Fruit fly (Drosophila melanogaster) whole organism, wandering third instar larva: Measurements from ENCODE around the gene CG3841.

ENCODE experiments used
- CG32264 ChIP-seq: fragments of 200-800 bp; sonication (Bioruptor generic); optimal IDR thresholded peaks from 2 replicates; lab custom pipeline; 2016; ENCODE audit warnings: missing biosample characterization, missing genetic modification characterization
- CrebA ChIP-seq: fragments of 200-800 bp; sonication (Bioruptor generic); optimal IDR thresholded peaks from 2 replicates; lab custom pipeline; 2016; ENCODE audit warnings: missing biosample characterization, mild to moderate bottlenecking, missing genetic modification characterization, borderline replicate concordance
- Dfd ChIP-seq: fragments of >200 bp; optimal IDR thresholded peaks from 2 replicates; lab custom pipeline; 2017; ENCODE audit warnings: missing biosample characterization, missing genetic modification characterization
- Dif ChIP-seq: fragments of 200-275, 200-300 bp; sonication (Bioruptor generic); optimal IDR thresholded peaks from 2 replicates; lab custom pipeline; 2018; ENCODE audit warnings: missing biosample characterization, missing genetic modification characterization; ENCODE audit not compliant: partially characterized antibody
- GATAd ChIP-seq: sonication (Bioruptor generic); optimal IDR thresholded peaks from 2 replicates; lab custom pipeline; 2016; ENCODE audit warnings: missing biosample characterization, missing genetic modification characterization
- Hnf4 ChIP-seq: fragments of 200-800 bp; sonication (Bioruptor generic); optimal IDR thresholded peaks from 2 replicates; lab custom pipeline; 2016; ENCODE audit warnings: missing biosample characterization, mild to moderate bottlenecking, missing genetic modification characterization
- Hr83 ChIP-seq: fragments of 200-300 bp; sonication (Bioruptor generic); optimal IDR thresholded peaks from 2 replicates; lab custom pipeline; 2016; ENCODE audit warnings: missing biosample characterization, mild to moderate bottlenecking, missing genetic modification characterization, moderate library complexity; ENCODE audit not compliant: poor library complexity, severe bottlenecking
- Jra ChIP-seq: sonication (Bioruptor generic); optimal IDR thresholded peaks from 2 replicates; lab custom pipeline; 2016; ENCODE audit warnings: missing biosample characterization, missing genetic modification characterization
- Mio ChIP-seq: sonication (Bioruptor generic); optimal IDR thresholded peaks from 2 replicates; lab custom pipeline; 2016; ENCODE audit warnings: missing biosample characterization, missing genetic modification characterization
- N ChIP-seq: fragments of >200 bp; optimal IDR thresholded peaks from 2 replicates; lab custom pipeline; 2018; ENCODE audit warnings: missing biosample characterization, missing external identifiers, missing genetic modification characterization
- OdsH ChIP-seq: fragments of 200-800 bp; sonication (Bioruptor generic); optimal IDR thresholded peaks from 2 replicates; lab custom pipeline; 2016; ENCODE audit warnings: missing biosample characterization, mild to moderate bottlenecking, missing genetic modification characterization
- Rel ChIP-seq, 2 experiments: fragments of 200-800 bp; sonication (Bioruptor generic) in 1 of 2; optimal IDR thresholded peaks; 2 replicates in 1 of 2; 3 replicates in 1 of 2; lab custom pipeline; 2016 to 2019; ENCODE audit warnings: mild to moderate bottlenecking in 2 of 2, missing biosample characterization in 2 of 2, missing genetic modification characterization in 2 of 2, moderate library complexity in 1 of 2
- Sp1 ChIP-seq: fragments of 200-800 bp; sonication (Bioruptor generic); optimal IDR thresholded peaks from 3 replicates; lab custom pipeline; 2019; ENCODE audit warnings: missing biosample characterization, mild to moderate bottlenecking, missing genetic modification characterization, moderate library complexity
- Vsx2 ChIP-seq: fragments of 200-300, 225-300 bp; sonication (Bioruptor generic); optimal IDR thresholded peaks from 2 replicates; lab custom pipeline; 2018; ENCODE audit warnings: missing biosample characterization, missing genetic modification characterization; ENCODE audit not compliant: partially characterized antibody
- br ChIP-seq: fragments of 200-800 bp; sonication (Bioruptor generic); optimal IDR thresholded peaks from 2 replicates; lab custom pipeline; 2016; ENCODE audit warnings: missing biosample characterization, missing genetic modification characterization
- dl ChIP-seq, 2 experiments: fragments of 175-275, 200-275 bp in 1 of 2; fragments of 200-275 bp in 1 of 2; sonication (Bioruptor generic); optimal IDR thresholded peaks; lab custom pipeline; 2018; ENCODE audit warnings: mild to moderate bottlenecking in 2 of 2, missing biosample characterization in 2 of 2, missing genetic modification characterization in 2 of 2, moderate library complexity in 2 of 2; ENCODE audit not compliant: partially characterized antibody in 2 of 2, insufficient read depth in 1 of 2
- dmrt93B ChIP-seq: fragments of 200-800 bp; sonication (Bioruptor generic); optimal IDR thresholded peaks from 2 replicates; lab custom pipeline; 2018; ENCODE audit warnings: missing biosample characterization, mild to moderate bottlenecking, missing genetic modification characterization
- dsf ChIP-seq: sonication (Bioruptor generic); optimal IDR thresholded peaks from 2 replicates; lab custom pipeline; 2016; ENCODE audit warnings: missing biosample characterization, missing genetic modification characterization, borderline replicate concordance
- ey ChIP-seq: fragments of 200-800 bp; sonication (Bioruptor generic); optimal IDR thresholded peaks from 2 replicates; lab custom pipeline; 2016; ENCODE audit warnings: missing biosample characterization, missing genetic modification characterization
- foxo ChIP-seq, 2 experiments: fragments of 200-800 bp; sonication (Bioruptor generic); optimal IDR thresholded peaks; 2 replicates in 1 of 2; 3 replicates in 1 of 2; lab custom pipeline; 2016 to 2017; ENCODE audit warnings: missing biosample characterization in 2 of 2, missing genetic modification characterization in 2 of 2
- fru ChIP-seq: fragments of 200-800 bp; sonication (Bioruptor generic); optimal IDR thresholded peaks from 3 replicates; lab custom pipeline; 2016; ENCODE audit warnings: missing biosample characterization, mild to moderate bottlenecking, missing genetic modification characterization
- h ChIP-seq: fragments of 200-800 bp; sonication (Bioruptor generic); optimal IDR thresholded peaks from 3 replicates; lab custom pipeline; 2016; ENCODE audit warnings: missing biosample characterization, mild to moderate bottlenecking, missing genetic modification characterization
- lola ChIP-seq: fragments of >200 bp; optimal IDR thresholded peaks from 2 replicates; lab custom pipeline; 2017; ENCODE audit warnings: missing biosample characterization, missing genetic modification characterization
- pan ChIP-seq: fragments of >200 bp; optimal IDR thresholded peaks from 2 replicates; lab custom pipeline; 2017
- sage ChIP-seq: fragments of 200-800 bp; sonication (Bioruptor generic); optimal IDR thresholded peaks from 2 replicates; lab custom pipeline; 2016; ENCODE audit warnings: missing biosample characterization, mild to moderate bottlenecking, missing genetic modification characterization
- sv ChIP-seq: fragments of 200-800 bp; sonication (Bioruptor generic); optimal IDR thresholded peaks from 3 replicates; lab custom pipeline; 2016; ENCODE audit warnings: missing biosample characterization, missing genetic modification characterization
- tai ChIP-seq: sonication (Bioruptor generic); optimal IDR thresholded peaks from 2 replicates; lab custom pipeline; 2016; ENCODE audit warnings: missing biosample characterization, missing genetic modification characterization
- woc ChIP-seq: sonication (Bioruptor generic); optimal IDR thresholded peaks from 2 replicates; lab custom pipeline; 2016; ENCODE audit warnings: missing biosample characterization, mild to moderate bottlenecking, missing genetic modification characterization

CG3841 gene

DNA sequence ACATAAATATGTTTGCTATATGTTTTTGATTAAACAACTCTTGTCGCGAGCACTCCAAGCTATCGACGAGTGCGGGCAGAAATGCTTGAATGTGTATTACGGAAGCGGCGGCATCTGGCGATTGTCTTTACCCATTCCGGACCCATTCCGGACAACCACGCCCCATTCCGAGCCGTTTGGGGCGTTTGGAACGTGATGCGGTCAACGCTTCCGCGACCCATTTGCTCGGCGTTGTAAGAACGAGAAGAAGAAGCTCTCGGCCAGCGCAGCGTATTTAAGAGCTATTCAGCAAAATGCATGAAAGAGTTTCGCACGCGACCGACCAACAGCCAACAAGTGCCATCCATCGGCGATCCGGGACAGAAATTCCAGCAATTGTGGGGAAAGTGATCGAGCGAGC, 43.8 kb upstream of the CG3841 start, which contains the start of gene CG13114:
TSS of gene CG13114 (plus strand) at position 301 of the 400 bp plus-strand sequence.
- TF ChIP-seq dmrt93B (GFP tag; lab: Kevin White, UChicago) (no peak), Dfd (GFP tag; lab: Kevin White, UChicago) (no peak), foxo (GFP tag; optimal IDR thresholded peaks at IDR 0.05; lab: Kevin White, UChicago) (no peak), dl (GFP tag; optimal IDR thresholded peaks at IDR 0.05; lab: Kevin White, UChicago; ENCODE audit: insufficient read depth in 1 of 2, partially characterized antibody in 2 of 2) (no peak), CG32264 (GFP tag; lab: Kevin White, UChicago) (no peak)

DNA sequence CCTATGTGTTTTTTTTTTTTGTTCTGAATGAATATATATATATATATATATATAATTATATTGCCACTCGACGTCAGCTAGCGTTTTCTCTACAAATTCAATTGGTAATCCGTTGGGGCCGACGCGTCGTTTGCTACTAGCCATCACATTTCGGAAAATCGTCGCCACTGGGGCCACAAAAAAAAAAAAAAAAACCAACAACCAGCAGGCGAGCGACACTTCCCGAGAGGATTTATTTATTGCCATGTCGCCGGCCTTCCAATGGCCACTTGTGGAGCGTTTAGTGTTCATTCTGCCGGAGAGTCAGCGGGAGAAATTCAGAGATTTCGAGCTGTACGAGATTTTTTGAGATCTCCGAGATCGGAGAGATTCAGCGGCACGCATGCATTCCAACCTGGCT, 38.4 kb upstream of the CG3841 start:
- TF ChIP-seq sage (GFP tag; lab: Kevin White, UChicago) (no peak), Jra (GFP tag; lab: Kevin White, UChicago) (no peak), Hr83 (GFP tag; lab: Kevin White, UChicago) (no peak), ey (GFP tag; lab: Kevin White, UChicago) (no peak), h (no peak), dmrt93B (GFP tag; lab: Kevin White, UChicago) (no peak), Rel (GFP tag; optimal IDR thresholded peaks at IDR 0.05; lab: Kevin White, UChicago) (no peak), Rel (tag; optimal IDR thresholded peaks at IDR 0.05; lab: Kevin White, UChicago) (no peak), lola (GFP tag; lab: Kevin White, UChicago) (no peak), OdsH (GFP tag; lab: Kevin White, UChicago) (no peak), dl (GFP tag; optimal IDR thresholded peaks at IDR 0.05; lab: Kevin White, UChicago; ENCODE audit: insufficient read depth in 1 of 2, partially characterized antibody in 2 of 2) (no peak), foxo (GFP tag; optimal IDR thresholded peaks at IDR 0.05; lab: Kevin White, UChicago) (no peak), CrebA (GFP tag; lab: Kevin White, UChicago) (no peak), Vsx2 (GFP tag; lab: Kevin White, UChicago) (no peak), GATAd (GFP tag; lab: Kevin White, UChicago) (no peak), N (no peak)

DNA sequence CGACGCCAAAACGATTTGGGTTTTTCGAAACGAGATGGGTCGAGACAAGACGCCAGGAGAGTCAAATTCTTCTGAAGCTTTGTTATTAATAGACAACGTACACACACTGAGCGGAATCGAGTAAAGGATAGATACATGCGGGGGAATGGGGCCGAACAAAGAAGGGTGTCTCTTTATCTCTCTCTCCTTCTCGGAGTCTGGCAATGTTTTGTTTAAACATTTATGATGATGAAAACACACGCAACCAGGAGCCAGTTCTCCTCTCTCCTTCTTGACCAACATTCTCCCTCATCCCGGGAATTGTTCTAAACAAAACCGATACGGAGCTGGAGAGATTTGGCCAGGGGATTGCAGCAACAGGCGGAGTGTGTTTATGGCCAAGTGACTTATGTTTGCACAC, 31.4 kb upstream of the CG3841 start:
- no peak for TF ChIP-seq Hr83 (GFP tag; lab: Kevin White, UChicago)
- no peak for TF ChIP-seq h
- no peak for TF ChIP-seq CrebA (GFP tag; lab: Kevin White, UChicago)
- no peak for TF ChIP-seq woc (GFP tag; lab: Kevin White, UChicago)
- TF ChIP-seq pan (lab: Kevin White, UChicago) = no peak
- TF ChIP-seq Dfd (GFP tag; lab: Kevin White, UChicago) = no peak
- no peak for TF ChIP-seq ey (GFP tag; lab: Kevin White, UChicago)
- TF ChIP-seq tai (GFP tag; lab: Kevin White, UChicago) = no peak
- TF ChIP-seq CG32264 (GFP tag; lab: Kevin White, UChicago) = no peak
- no peak for TF ChIP-seq fru (GFP tag; lab: Kevin White, UChicago)
- no peak for TF ChIP-seq sv

DNA sequence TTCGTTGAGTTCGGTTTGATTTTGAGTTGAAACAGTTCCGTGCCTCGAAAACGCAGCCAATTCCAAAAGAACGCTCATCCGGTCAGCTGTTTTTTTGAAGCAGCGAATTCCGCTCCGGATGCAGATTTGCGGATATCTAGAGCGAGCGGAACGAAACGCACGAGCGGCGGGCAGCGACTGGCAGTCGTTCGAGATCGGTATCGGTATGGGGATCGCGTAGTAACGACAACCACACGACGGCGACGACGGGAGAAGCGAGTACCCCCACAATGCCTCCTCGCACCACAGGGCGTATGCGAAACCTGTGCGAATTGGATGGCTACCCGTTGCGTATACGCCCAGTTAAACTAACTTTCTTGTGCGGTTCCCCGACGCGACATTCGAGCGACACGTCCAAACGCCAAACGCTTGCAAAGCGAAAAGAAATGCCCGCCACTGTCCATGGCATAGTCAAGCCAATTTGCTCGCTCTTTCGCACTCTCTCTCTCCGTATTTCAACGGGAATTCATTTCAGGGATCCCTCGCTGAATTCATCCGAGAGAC, 29.2 kb upstream of the CG3841 start:
- TF ChIP-seq CG32264 (GFP tag; lab: Kevin White, UChicago) (no peak), Rel (GFP tag; optimal IDR thresholded peaks at IDR 0.05; lab: Kevin White, UChicago) (no peak), Rel (tag; optimal IDR thresholded peaks at IDR 0.05; lab: Kevin White, UChicago) (no peak), Jra (GFP tag; lab: Kevin White, UChicago) (no peak), Sp1 (no peak), dl (GFP tag; optimal IDR thresholded peaks at IDR 0.05; lab: Kevin White, UChicago; ENCODE audit: insufficient read depth in 1 of 2, partially characterized antibody in 2 of 2) (no peak)

DNA sequence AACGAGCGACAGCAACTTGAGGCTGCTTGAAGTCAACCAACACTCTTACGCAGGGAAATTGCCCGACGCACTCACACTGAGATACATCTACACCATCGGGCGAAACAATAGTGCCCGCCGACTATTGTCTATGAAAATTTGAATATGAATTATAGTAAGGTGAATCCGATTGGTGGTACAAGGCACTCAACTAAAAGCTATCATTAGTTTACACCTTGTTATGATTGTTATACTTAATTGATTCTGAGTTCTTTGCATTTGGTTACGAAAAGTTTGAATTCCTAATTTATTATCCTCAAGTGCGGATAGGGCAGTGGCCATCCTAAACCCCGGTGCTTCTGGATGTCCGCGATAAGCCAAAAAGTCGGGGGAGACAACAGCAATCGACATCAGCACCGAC, 26.6 kb upstream of the CG3841 start:
- TF ChIP-seq Hnf4 (GFP tag; lab: Kevin White, UChicago) (no peak), lola (GFP tag; lab: Kevin White, UChicago) (no peak), woc (GFP tag; lab: Kevin White, UChicago) (no peak), Dfd (GFP tag; lab: Kevin White, UChicago) (no peak), dl (GFP tag; optimal IDR thresholded peaks at IDR 0.05; lab: Kevin White, UChicago; ENCODE audit: insufficient read depth in 1 of 2, partially characterized antibody in 2 of 2) (no peak), Vsx2 (GFP tag; lab: Kevin White, UChicago) (no peak), pan (lab: Kevin White, UChicago) (no peak), Dif (GFP tag; lab: Kevin White, UChicago) (no peak), dsf (no peak), foxo (GFP tag; optimal IDR thresholded peaks at IDR 0.05; lab: Kevin White, UChicago) (no peak), Mio (GFP tag; lab: Kevin White, UChicago) (no peak), br (GFP tag; lab: Kevin White, UChicago) (no peak)
